Fruit fly (Drosophila melanogaster): ENCODE measurements around the gene dac.

dac gene

dm6 chr2L:16520475-16521344 is 34.9 kb upstream of the dac start (continued):
- TF ChIP-seq CG6765 (GFP tag; optimal IDR thresholded peaks at IDR 0.05) = no peak
- TF ChIP-seq CG4730 (GFP tag; IDR thresholded peaks at IDR 0.05) = no peak
- TF ChIP-seq CG16815 (GFP tag; optimal IDR thresholded peaks at IDR 0.05) = no peak
- TF ChIP-seq Aef1 (GFP tag; IDR thresholded peaks at IDR 0.05) = peak; percentile 32; the same call in 1 of the 3 replicates
- no peak for TF ChIP-seq CG10431 (GFP tag; optimal IDR thresholded peaks at IDR 0.05)
- TF ChIP-seq Jarid2 (GFP tag; optimal IDR thresholded peaks at IDR 0.05) = no peak
- no peak for TF ChIP-seq MESR4 (GFP tag; optimal IDR thresholded peaks at IDR 0.05)
- TF ChIP-seq CG1832 (GFP tag; optimal IDR thresholded peaks at IDR 0.05) = peak; percentile 80
- TF ChIP-seq Ets97D (GFP tag; optimal IDR thresholded peaks at IDR 0.05) = no peak
- TF ChIP-seq NFAT (GFP tag; IDR thresholded peaks at IDR 0.05) = peak; percentile 47; the same call in 1 of the 2 replicates
- no peak for TF ChIP-seq nerfin-1 (tag; optimal IDR thresholded peaks at IDR 0.05)
- TF ChIP-seq hkb (optimal IDR thresholded peaks at IDR 0.05) = no peak
- TF ChIP-seq hkb (GFP tag; IDR thresholded peaks at IDR 0.05) = no peak
- peak; percentile 37; the same call in 1 of the 2 replicates for TF ChIP-seq CG10321 (GFP tag; IDR thresholded peaks at IDR 0.05)
- no peak for TF ChIP-seq CG14441 (GFP tag; IDR thresholded peaks at IDR 0.05)
- no peak for TF ChIP-seq CG10462 (GFP tag; optimal IDR thresholded peaks at IDR 0.05)
- TF ChIP-seq nmo (GFP tag; optimal IDR thresholded peaks at IDR 0.05) = peak; percentile 16
- no peak for TF ChIP-seq fru (optimal IDR thresholded peaks at IDR 0.05)
- TF ChIP-seq D19A (tag; optimal IDR thresholded peaks at IDR 0.05) = peak; percentile 95
- TF ChIP-seq CG1024 (GFP tag; IDR thresholded peaks at IDR 0.05) = no peak
- no peak for TF ChIP-seq CG11504 (tag; optimal IDR thresholded peaks at IDR 0.05)
- no peak for TF ChIP-seq CG10959 (GFP tag; IDR thresholded peaks at IDR 0.05)
- no peak for TF ChIP-seq dan (GFP tag; IDR thresholded peaks at IDR 0.05)
- no peak for TF ChIP-seq CG7271 (tag; optimal IDR thresholded peaks at IDR 0.05)
- TF ChIP-seq luna (GFP tag; optimal IDR thresholded peaks at IDR 0.05) = no peak
- no peak for TF ChIP-seq jigr1 (GFP tag; IDR thresholded peaks at IDR 0.05)
- no peak for TF ChIP-seq CG12071 (GFP tag; optimal IDR thresholded peaks at IDR 0.05)
- no peak for TF ChIP-seq Six4 (GFP tag; optimal IDR thresholded peaks at IDR 0.05)
- TF ChIP-seq CG14965 (GFP tag; optimal IDR thresholded peaks at IDR 0.05; ENCODE audit: borderline replicate concordance) = no peak
- TF ChIP-seq crol (GFP tag; IDR thresholded peaks at IDR 0.05) = no peak
- TF ChIP-seq CG4707 (GFP tag; optimal IDR thresholded peaks at IDR 0.05) = no peak
- no peak for TF ChIP-seq CG8765 (GFP tag; IDR thresholded peaks at IDR 0.05)
- no peak for TF ChIP-seq CG6854 (GFP tag; optimal IDR thresholded peaks at IDR 0.05)
- TF ChIP-seq Opbp (GFP tag; IDR thresholded peaks at IDR 0.05; ENCODE audit: partially characterized antibody) = no peak
- peak; percentile 17 for TF ChIP-seq phol (tag; optimal IDR thresholded peaks at IDR 0.05)
- TF ChIP-seq btn (GFP tag; optimal IDR thresholded peaks at IDR 0.05) = no peak
- TF ChIP-seq bigmax (GFP tag; optimal IDR thresholded peaks at IDR 0.05) = no peak
- TF ChIP-seq CG30403 (GFP tag; optimal IDR thresholded peaks at IDR 0.05) = peak; percentile 47
- no peak for TF ChIP-seq caup (GFP tag; optimal IDR thresholded peaks at IDR 0.05; ENCODE audit: severe bottlenecking)
- TF ChIP-seq Oli (tag; optimal IDR thresholded peaks at IDR 0.05) = no peak
- TF ChIP-seq CG9932 (GFP tag; IDR thresholded peaks at IDR 0.05) = 0 out of 2 replicates have a peak, but pooled peaks have one; percentile 4
- TF ChIP-seq fd102C (GFP tag; optimal IDR thresholded peaks at IDR 0.05) = no peak
- no peak for TF ChIP-seq CG3407 (GFP tag; optimal IDR thresholded peaks at IDR 0.05)
- TF ChIP-seq CG6272 (GFP tag; IDR thresholded peaks at IDR 0.05) = no peak
- no peak for TF ChIP-seq CG3838 (GFP tag; optimal IDR thresholded peaks at IDR 0.05)
- no peak for TF ChIP-seq Hand (GFP tag; optimal IDR thresholded peaks at IDR 0.05)
- no peak for TF ChIP-seq insv (GFP tag; optimal IDR thresholded peaks at IDR 0.05)
- TF ChIP-seq CG10654 (GFP tag; optimal IDR thresholded peaks at IDR 0.05) = no peak
- no peak for TF ChIP-seq ac (GFP tag; optimal IDR thresholded peaks at IDR 0.05)
- TF ChIP-seq HLH4C (GFP tag; IDR thresholded peaks at IDR 0.05; ENCODE audit: partially characterized antibody) = no peak

Measured in whole organism, embryonic.